Fruit fly (Drosophila melanogaster) whole organism, embryonic: ENCODE data around the gene Spn38F.

Source experiments
- CG10147 ChIP-seq: fragments of 200-800 bp; sonication (Bioruptor generic); optimal IDR thresholded peaks from 2 replicates; lab custom pipeline; 2019; ENCODE audit warnings: missing biosample characterization, mild to moderate bottlenecking, missing genetic modification characterization, moderate library complexity
- CG10431 ChIP-seq: fragments of 200-800 bp; sonication (Bioruptor generic); optimal IDR thresholded peaks from 3 replicates; lab custom pipeline; 2018; ENCODE audit warnings: missing biosample characterization, mild to moderate bottlenecking, missing genetic modification characterization
- CG10462 ChIP-seq: fragments of 200-800 bp; sonication (Bioruptor generic); optimal IDR thresholded peaks from 2 replicates; lab custom pipeline; 2016; ENCODE audit warnings: missing biosample characterization, missing genetic modification characterization
- CG11247 ChIP-seq: fragments of 200-800 bp; sonication (Bioruptor generic); IDR thresholded peaks from 2 replicates; pipeline ENCODE4 v1.3.6; 2022; ENCODE audit warnings: missing biosample characterization, missing genetic modification characterization
- CG11723 ChIP-seq: fragments of 200-800 bp; sonication (Bioruptor generic); optimal IDR thresholded peaks from 2 replicates; lab custom pipeline; 2017; ENCODE audit warnings: missing biosample characterization, mild to moderate bottlenecking, missing genetic modification characterization
- CG12155 ChIP-seq: fragments of 200-800 bp; sonication (Bioruptor generic); optimal IDR thresholded peaks from 3 replicates; lab custom pipeline; 2016; ENCODE audit warnings: missing biosample characterization, missing genetic modification characterization
- CG14860 ChIP-seq: fragments of 200-800 bp; sonication (Bioruptor generic); IDR thresholded peaks from 3 replicates; pipeline ENCODE4 v1.3.6; 2022; ENCODE audit warnings: missing biosample characterization, missing genetic modification characterization; ENCODE audit not compliant: partially characterized antibody
- CG16813 ChIP-seq: fragments of 200-800 bp; sonication (Bioruptor generic); IDR thresholded peaks from 3 replicates; pipeline ENCODE4 v1.3.6; 2022; ENCODE audit warnings: missing biosample characterization, missing genetic modification characterization; ENCODE audit not compliant: partially characterized antibody
- CG16815 ChIP-seq: fragments of 200-800 bp; sonication (Bioruptor generic); optimal IDR thresholded peaks from 3 replicates; lab custom pipeline; 2017; ENCODE audit warnings: missing biosample characterization, mild to moderate bottlenecking, missing genetic modification characterization
- CG17361 ChIP-seq: fragments of 200-800 bp; sonication (Bioruptor generic); IDR thresholded peaks from 3 replicates; pipeline ENCODE4 v1.3.6; 2022; ENCODE audit warnings: missing biosample characterization, missing genetic modification characterization
- CG3065 ChIP-seq: fragments of 200-800 bp; sonication (Bioruptor generic); optimal IDR thresholded peaks from 2 replicates; lab custom pipeline; 2016; ENCODE audit warnings: missing biosample characterization, missing genetic modification characterization
- CG34422 ChIP-seq: fragments of 200-800 bp; sonication (Bioruptor generic); IDR thresholded peaks from 3 replicates; pipeline ENCODE4 v1.3.6; 2022; ENCODE audit warnings: missing biosample characterization, missing genetic modification characterization
- CG3838 ChIP-seq: fragments of 200-800 bp; sonication (Bioruptor generic); optimal IDR thresholded peaks from 3 replicates; lab custom pipeline; 2016; ENCODE audit warnings: missing biosample characterization, missing genetic modification characterization
- CG4328 ChIP-seq: fragments of 200-800 bp; sonication (Bioruptor generic); optimal IDR thresholded peaks from 3 replicates; lab custom pipeline; 2017; ENCODE audit warnings: missing biosample characterization, missing genetic modification reagents, missing genetic modification characterization
- CG4820 ChIP-seq: fragments of 200-800 bp; sonication (Bioruptor generic); optimal IDR thresholded peaks from 3 replicates; lab custom pipeline; 2016; ENCODE audit warnings: missing biosample characterization, missing genetic modification characterization
- CG5953 ChIP-seq: fragments of 200-800 bp; sonication (Bioruptor generic); IDR thresholded peaks from 2 replicates; pipeline ENCODE4 v1.3.6; 2022; ENCODE audit warnings: missing biosample characterization, missing genetic modification characterization
- Deaf1 ChIP-seq: fragments of 200-800 bp; optimal IDR thresholded peaks from 3 replicates; lab custom pipeline; 2019; ENCODE audit warnings: missing biosample characterization, mild to moderate bottlenecking, missing genetic modification characterization, moderate library complexity
- Doc2 ChIP-seq: fragments of 200-800 bp; sonication (Bioruptor generic); IDR thresholded peaks from 2 replicates; pipeline ENCODE4 v1.3.6; 2022; ENCODE audit warnings: missing biosample characterization, missing genetic modification characterization
- Ets97D ChIP-seq: fragments of 200-800 bp; sonication (Bioruptor generic); optimal IDR thresholded peaks from 3 replicates; lab custom pipeline; 2016; ENCODE audit warnings: missing biosample characterization, missing genetic modification characterization
- Hmr ChIP-seq: fragments of 200-800 bp; sonication (Bioruptor generic); optimal IDR thresholded peaks from 3 replicates; lab custom pipeline; 2017; ENCODE audit warnings: mild to moderate bottlenecking, missing biosample characterization, missing genetic modification reagents, missing genetic modification characterization
- Hr3 ChIP-seq: fragments of 200-800 bp; sonication (Bioruptor generic); optimal IDR thresholded peaks from 3 replicates; lab custom pipeline; 2016; ENCODE audit warnings: missing biosample characterization, missing genetic modification characterization
- Jarid2 ChIP-seq: fragments of 200-800 bp; sonication (Bioruptor generic); optimal IDR thresholded peaks from 3 replicates; lab custom pipeline; 2017; ENCODE audit warnings: mild to moderate bottlenecking, missing biosample characterization, missing genetic modification reagents, missing genetic modification characterization
- Lim3 ChIP-seq: fragments of 200-800 bp; sonication (Bioruptor generic); IDR thresholded peaks from 2 replicates; pipeline ENCODE4 v1.3.6; 2022; ENCODE audit warnings: missing biosample characterization, missing genetic modification characterization
- Max ChIP-seq: fragments of 200-800 bp; sonication (Bioruptor generic); optimal IDR thresholded peaks from 2 replicates; lab custom pipeline; 2016; ENCODE audit warnings: missing biosample characterization, mild to moderate bottlenecking, missing genetic modification characterization
- Mes4 ChIP-seq: fragments of 200-800 bp; sonication (Bioruptor generic); optimal IDR thresholded peaks from 2 replicates; lab custom pipeline; 2016; ENCODE audit warnings: missing biosample characterization, missing genetic modification characterization
- Nf-YA ChIP-seq: fragments of 200-800 bp; sonication (Bioruptor generic); IDR thresholded peaks from 2 replicates; pipeline ENCODE4 v1.3.6; 2022; ENCODE audit warnings: missing biosample characterization, missing genetic modification characterization
- Sin3A ChIP-seq: fragments of >200 bp; optimal IDR thresholded peaks from 2 replicates; lab custom pipeline; 2018
- Trl ChIP-seq, 3 experiments: fragments of >200 bp in 2 of 3; fragments of 200-800 bp in 1 of 3; sonication (Bioruptor generic) in 1 of 3; optimal IDR thresholded peaks; 2 replicates in 1 of 3; 3 replicates in 2 of 3; lab custom pipeline; 2016 to 2017; ENCODE audit warnings: missing biosample characterization in 1 of 3, missing genetic modification characterization in 1 of 3
- bbx ChIP-seq: fragments of 200-800 bp; sonication (Bioruptor generic); IDR thresholded peaks from 2 replicates; pipeline ENCODE4 v1.3.6; 2022; ENCODE audit warnings: missing biosample characterization, missing genetic modification characterization; ENCODE audit not compliant: partially characterized antibody
- bowl ChIP-seq: fragments of 200-800 bp; sonication (Bioruptor generic); IDR thresholded peaks from 2 replicates; pipeline ENCODE4 v1.3.6; 2022; ENCODE audit warnings: missing biosample characterization, missing genetic modification characterization
- emc ChIP-seq: fragments of 200-800 bp; sonication (Bioruptor generic); optimal IDR thresholded peaks from 2 replicates; lab custom pipeline; 2016; ENCODE audit warnings: missing biosample characterization, missing genetic modification characterization
- ems ChIP-seq: fragments of 200-800 bp; sonication (Bioruptor generic); optimal IDR thresholded peaks from 3 replicates; lab custom pipeline; 2016; ENCODE audit warnings: missing biosample characterization, missing genetic modification characterization
- fd3F ChIP-seq: fragments of 200-800 bp; sonication (Bioruptor generic); optimal IDR thresholded peaks from 2 replicates; lab custom pipeline; 2018; ENCODE audit warnings: missing biosample characterization, mild to moderate bottlenecking, missing genetic modification characterization, moderate library complexity
- gsb ChIP-seq: fragments of 200-800 bp; sonication (Bioruptor generic); IDR thresholded peaks from 2 replicates; pipeline ENCODE4 v1.3.6; 2022; ENCODE audit warnings: missing biosample characterization, missing genetic modification characterization
- otp ChIP-seq: fragments of 200-800 bp; sonication (Bioruptor generic); IDR thresholded peaks from 3 replicates; pipeline ENCODE4, ENCODE4 v1.3.6; 2022; ENCODE audit warnings: missing biosample characterization, missing genetic modification characterization
- pan ChIP-seq, 4 experiments: fragments of >200 bp in 3 of 4; fragments of 200-800 bp in 1 of 4; sonication (Bioruptor generic) in 1 of 4; optimal IDR thresholded peaks in 3 of 4; IDR thresholded peaks in 1 of 4; 2 replicates each; pipeline versions ENCODE4 v1.3.6 to Lab custom; 2017 to 2022; ENCODE audit warnings: missing biosample characterization in 2 of 4, missing genetic modification characterization in 2 of 4, mixed read lengths in 1 of 4
- pum ChIP-seq: fragments of 200-800 bp; sonication (Bioruptor generic); optimal IDR thresholded peaks from 2 replicates; lab custom pipeline; 2016; ENCODE audit warnings: missing biosample characterization, missing genetic modification characterization
- rib ChIP-seq: fragments of 200-800 bp; sonication (Bioruptor generic); IDR thresholded peaks from 2 replicates; pipeline ENCODE4 v1.3.6; 2022; ENCODE audit warnings: missing biosample characterization, missing genetic modification characterization
- scrt ChIP-seq: fragments of 200-800 bp; sonication (Bioruptor generic); optimal IDR thresholded peaks from 2 replicates; lab custom pipeline; 2018; ENCODE audit warnings: missing biosample characterization, mild to moderate bottlenecking, missing genetic modification characterization, moderate library complexity
- stc ChIP-seq: fragments of 200-800 bp; sonication (Bioruptor generic); IDR thresholded peaks from 2 replicates; pipeline ENCODE4 v1.3.6; 2022; ENCODE audit warnings: missing biosample characterization, missing genetic modification characterization
- tap ChIP-seq: fragments of 200-800 bp; optimal IDR thresholded peaks from 3 replicates; lab custom pipeline; 2019; ENCODE audit warnings: missing biosample characterization, mild to moderate bottlenecking, missing genetic modification characterization, moderate library complexity
- ttk ChIP-seq: fragments of 200-800 bp; sonication (Bioruptor generic); IDR thresholded peaks from 2 replicates; pipeline ENCODE4 v2.1.2; 2022; ENCODE audit warnings: missing biosample characterization, missing genetic modification characterization
- tup ChIP-seq: fragments of 200-800 bp; sonication (Bioruptor generic); optimal IDR thresholded peaks from 2 replicates; lab custom pipeline; 2016; ENCODE audit warnings: missing biosample characterization, mild to moderate bottlenecking, missing genetic modification characterization, moderate library complexity
- tx ChIP-seq: fragments of 200-800 bp; sonication (Bioruptor generic); optimal IDR thresholded peaks from 2 replicates; lab custom pipeline; 2016; ENCODE audit warnings: missing biosample characterization, missing genetic modification characterization
- usp ChIP-seq: fragments of >200 bp; optimal IDR thresholded peaks from 2 replicates; lab custom pipeline; 2017; ENCODE audit warnings: missing biosample characterization, missing genetic modification characterization
- wek ChIP-seq: fragments of 200-800 bp; sonication (Bioruptor generic); optimal IDR thresholded peaks from 3 replicates; lab custom pipeline; 2018; ENCODE audit warnings: missing biosample characterization, mild to moderate bottlenecking, missing genetic modification characterization, moderate library complexity
- zf30C ChIP-seq: fragments of 200-800 bp; sonication (Bioruptor generic); optimal IDR thresholded peaks from 3 replicates; lab custom pipeline; 2018; ENCODE audit warnings: missing biosample characterization, mild to moderate bottlenecking, missing genetic modification characterization

Spn38F gene

dm6 chr2L:20799991-20800897 is 37.5 kb downstream of the Spn38F start (continued):
- TF ChIP-seq CG16813 (GFP tag; lab: Robert Waterston, UW) (no peak), ttk (GFP tag; lab: Robert Waterston, UW) (peak; percentile 59; the same call in 1 of the 2 replicates), pan (optimal IDR thresholded peaks at IDR 0.05; lab: Kevin White, UChicago) (no peak), pan (GFP tag; optimal IDR thresholded peaks at IDR 0.05 in 1 of 2, IDR thresholded peaks at IDR 0.05 in 1 of 2) (peak in 1 of 2 experiments; percentile 77), Mes4 (peak; percentile 39), CG5953 (GFP tag; lab: Robert Waterston, UW) (0 out of 2 replicates have a peak, but pooled peaks have one; percentile 29), Trl (optimal IDR thresholded peaks at IDR 0.05; lab: Kevin White, UChicago) (peak; percentile 3 to 4), Trl (GFP tag; optimal IDR thresholded peaks at IDR 0.05; lab: Kevin White, UChicago) (peak; percentile 82), CG3065 (GFP tag; lab: Kevin White, UChicago) (no peak), fd3F (peak; percentile 66), Lim3 (GFP tag; lab: Robert Waterston, UW) (no peak), Deaf1 (tag; lab: Kevin White, UChicago) (peak; percentile 77), CG10431 (GFP tag; lab: Kevin White, UChicago) (no peak), CG3838 (GFP tag; lab: Kevin White, UChicago) (no peak), ems (GFP tag; lab: Kevin White, UChicago) (peak; percentile 62), tx (GFP tag; lab: Kevin White, UChicago) (peak; percentile 70), CG34422 (GFP tag; lab: Robert Waterston, UW) (peak; percentile 63; the same call in 2 of the 3 replicates), zf30C (no peak), Jarid2 (peak; percentile 3), otp (GFP tag; lab: Robert Waterston, UW) (peak; percentile 73; the same call in 2 of the 3 replicates), CG11723 (no peak), CG4328 (GFP tag; lab: Kevin White, UChicago) (peak; percentile 41), CG16815 (GFP tag; lab: Kevin White, UChicago) (peak; percentile 79), scrt (peak; percentile 76), Hmr (GFP tag; lab: Kevin White, UChicago) (peak; percentile 92), Doc2 (GFP tag; lab: Robert Waterston, UW) (no peak), wek (GFP tag; lab: Kevin White, UChicago) (peak; percentile 11), CG10462 (GFP tag; lab: Kevin White, UChicago) (peak; percentile 38), Nf-YA (0 out of 2 replicates have a peak, but pooled peaks have one; percentile 37), stc (GFP tag; lab: Robert Waterston, UW) (peak; percentile 23; the same call in 1 of the 2 replicates), Sin3A (lab: Kevin White, UChicago) (no peak), CG4820 (GFP tag; lab: Kevin White, UChicago) (peak; percentile 44), Max (peak; percentile 59), rib (GFP tag; lab: Robert Waterston, UW) (peak; percentile 75), tap (tag; lab: Kevin White, UChicago) (peak; percentile 57), bbx (GFP tag; lab: Robert Waterston, UW) (0 out of 2 replicates have a peak, but pooled peaks have one; percentile 17), usp (GFP tag; lab: Kevin White, UChicago) (no peak), CG14860 (GFP tag; lab: Robert Waterston, UW) (no peak), bowl (GFP tag; lab: Robert Waterston, UW) (peak; percentile 9; the same call in 1 of the 2 replicates), CG10147 (GFP tag; lab: Kevin White, UChicago) (peak; percentile 78), CG17361 (GFP tag; lab: Robert Waterston, UW) (peak; percentile 60; the same call in 2 of the 3 replicates), pum (GFP tag; lab: Kevin White, UChicago) (peak; percentile 61), gsb (peak; percentile 47; the same call in 1 of the 2 replicates), tup (peak; percentile 22), CG12155 (GFP tag; lab: Kevin White, UChicago) (peak; percentile 78), emc (GFP tag; lab: Kevin White, UChicago) (peak; percentile 60), CG11247 (peak; percentile 55; the same call in 1 of the 2 replicates), Hr3 (peak; percentile 60), Ets97D (peak; percentile 25)
